Worm (Caenorhabditis elegans) whole organism, young adult: ENCODE results near the gene F14D7.14.

Source experiments
- B0261.1 ChIP-seq: sonication (generic microtip); optimal IDR thresholded peaks from 2 replicates; lab custom pipeline; 2016; ENCODE audit warnings: mild to moderate bottlenecking, missing genetic modification characterization, moderate library complexity, missing compliant biosample characterization
- F33H1.4 ChIP-seq: fragments of 200-800 bp; sonication (Bioruptor generic); IDR thresholded peaks from 2 replicates; pipeline ENCODE4 v1.3.6; 2022; ENCODE audit warnings: missing genetic modification reagents, missing genetic modification characterization, missing compliant biosample characterization
- F52B5.7 ChIP-seq: sonication (generic microtip); optimal IDR thresholded peaks from 2 replicates; lab custom pipeline; 2016; ENCODE audit warnings: mild to moderate bottlenecking, missing genetic modification characterization, missing compliant biosample characterization
- F57C9.4 ChIP-seq: sonication (generic microtip); optimal IDR thresholded peaks from 2 replicates; lab custom pipeline; 2017; ENCODE audit warnings: mild to moderate bottlenecking, missing genetic modification characterization, missing compliant biosample characterization
- T07F8.4 ChIP-seq: sonication (generic microtip); optimal IDR thresholded peaks from 2 replicates; lab custom pipeline; 2016; ENCODE audit warnings: mild to moderate bottlenecking, missing genetic modification characterization, moderate library complexity, missing compliant biosample characterization
- Y53G8AR.9 ChIP-seq: fragments of 200-800 bp; sonication (Bioruptor generic); conservative IDR thresholded peaks from 2 replicates; pipeline ENCODE4 v1.3.6; 2022; ENCODE audit warnings: missing genetic modification reagents, missing genetic modification characterization, missing compliant biosample characterization
- Y95B8A.8 ChIP-seq: fragments of 200-800 bp; sonication (Bioruptor generic); IDR thresholded peaks from 2 replicates; pipeline ENCODE4 v1.3.6; 2022; ENCODE audit warnings: missing genetic modification reagents, missing genetic modification characterization, missing compliant biosample characterization
- akir-1 ChIP-seq: fragments of 200-800 bp; sonication (Bioruptor generic); optimal IDR thresholded peaks from 2 replicates; lab custom pipeline; 2018; ENCODE audit warnings: mild to moderate bottlenecking, missing genetic modification characterization, moderate library complexity, missing compliant biosample characterization
- atf-7 ChIP-seq: sonication (generic microtip); optimal IDR thresholded peaks from 2 replicates; lab custom pipeline; 2017; ENCODE audit warnings: mild to moderate bottlenecking, missing genetic modification characterization, missing compliant biosample characterization
- attf-6 ChIP-seq: fragments of 200-800 bp; sonication (Bioruptor generic); IDR thresholded peaks from 2 replicates; pipeline ENCODE4 v1.3.6; 2022; ENCODE audit warnings: missing genetic modification reagents, missing genetic modification characterization, missing compliant biosample characterization
- bed-1 ChIP-seq: fragments of 200-800 bp; sonication (Bioruptor generic); IDR thresholded peaks from 2 replicates; pipeline ENCODE4 v1.3.6; 2022; ENCODE audit warnings: missing genetic modification reagents, missing genetic modification characterization, missing compliant biosample characterization
- cebp-2 ChIP-seq: fragments of 200-800 bp; sonication (Bioruptor generic); IDR thresholded peaks from 2 replicates; pipeline ENCODE4 v1.3.6; 2022; ENCODE audit warnings: missing genetic modification characterization, missing compliant biosample characterization
- ceh-27 ChIP-seq: fragments of 200-800 bp; sonication (Bioruptor generic); optimal IDR thresholded peaks from 2 replicates; lab custom pipeline; 2018; ENCODE audit warnings: mild to moderate bottlenecking, missing genetic modification characterization, moderate library complexity, missing compliant biosample characterization
- ceh-58 ChIP-seq: fragments of 200-800 bp; sonication (Bioruptor generic); IDR thresholded peaks from 2 replicates; pipeline ENCODE4 v1.3.6; 2022; ENCODE audit warnings: missing genetic modification characterization, missing compliant biosample characterization
- die-1 ChIP-seq: sonication (generic microtip); optimal IDR thresholded peaks from 2 replicates; lab custom pipeline; 2016; ENCODE audit warnings: missing genotype, mild to moderate bottlenecking, missing genetic modification characterization, missing compliant biosample characterization
- egl-18 ChIP-seq: fragments of 200-800 bp; sonication (Bioruptor generic); IDR thresholded peaks from 2 replicates; pipeline ENCODE4 v1.3.6; 2022; ENCODE audit warnings: missing genetic modification reagents, missing genetic modification characterization, missing compliant biosample characterization
- egl-44 ChIP-seq: fragments of 200-800 bp; sonication (Bioruptor generic); IDR thresholded peaks from 2 replicates; pipeline ENCODE4 v1.3.6; 2022; ENCODE audit warnings: missing genetic modification reagents, missing genetic modification characterization, missing compliant biosample characterization
- ekl-4 ChIP-seq: fragments of 200-800 bp; sonication (Bioruptor generic); IDR thresholded peaks from 2 replicates; pipeline ENCODE4 v1.3.6; 2022; ENCODE audit warnings: missing genetic modification reagents, missing genetic modification characterization, missing compliant biosample characterization
- ets-4 ChIP-seq: fragments of 200-800 bp; sonication (Bioruptor generic); optimal IDR thresholded peaks from 2 replicates; lab custom pipeline; 2018; ENCODE audit warnings: mild to moderate bottlenecking, missing genetic modification characterization, missing compliant biosample characterization
- gei-17 ChIP-seq: fragments of 200-800 bp; sonication (Bioruptor generic); optimal IDR thresholded peaks from 2 replicates; lab custom pipeline; 2018; ENCODE audit warnings: mild to moderate bottlenecking, missing genetic modification characterization, missing compliant biosample characterization
- hmg-20 ChIP-seq: fragments of 200-800 bp; sonication (Bioruptor generic); IDR thresholded peaks from 2 replicates; pipeline ENCODE4 v1.3.6; 2022; ENCODE audit warnings: missing genetic modification reagents, missing genetic modification characterization, missing compliant biosample characterization
- hrde-1 ChIP-seq: sonication (generic microtip); optimal IDR thresholded peaks from 2 replicates; lab custom pipeline; 2016; ENCODE audit warnings: missing genetic modification characterization, mild to moderate bottlenecking, missing compliant biosample characterization, moderate library complexity, missing genotype, missing genetic modification reagents, borderline replicate concordance
- lag-1 ChIP-seq: fragments of 200-800 bp; sonication (Bioruptor generic); IDR thresholded peaks from 2 replicates; pipeline ENCODE4 v1.3.6; 2022; ENCODE audit warnings: missing genetic modification reagents, missing genetic modification characterization, missing compliant biosample characterization
- let-607 ChIP-seq, 2 experiments: fragments of 200-800 bp in 1 of 2; sonication (Bioruptor generic) in 1 of 2; sonication (generic microtip) in 1 of 2; optimal IDR thresholded peaks; 2 replicates each; lab custom pipeline; 2016 to 2018; ENCODE audit warnings: mild to moderate bottlenecking in 2 of 2, missing compliant biosample characterization in 2 of 2, missing genetic modification characterization in 2 of 2, moderate library complexity in 2 of 2, missing genotype in 1 of 2
- lin-40 ChIP-seq: sonication (generic microtip); optimal IDR thresholded peaks from 2 replicates; lab custom pipeline; 2016; ENCODE audit warnings: missing genetic modification characterization, mild to moderate bottlenecking, missing compliant biosample characterization, missing genotype, missing genetic modification reagents
- lin-54 ChIP-seq: fragments of 200-800 bp; sonication (Bioruptor generic); optimal IDR thresholded peaks from 2 replicates; lab custom pipeline; 2018; ENCODE audit warnings: mild to moderate bottlenecking, missing genetic modification characterization, missing compliant biosample characterization
- lir-1 ChIP-seq: fragments of 200-800 bp; sonication (Bioruptor generic); conservative IDR thresholded peaks from 2 replicates; pipeline ENCODE4 v1.3.6; 2022; ENCODE audit warnings: missing genetic modification reagents, missing genetic modification characterization, missing compliant biosample characterization
- lsy-27 ChIP-seq: sonication (generic microtip); optimal IDR thresholded peaks from 2 replicates; lab custom pipeline; 2017; ENCODE audit warnings: missing genetic modification characterization, mild to moderate bottlenecking, missing compliant biosample characterization, antibody characterized with exemption, missing genotype, borderline replicate concordance; ENCODE audit not compliant: insufficient read depth
- madf-6 ChIP-seq: fragments of 200-800 bp; sonication (Bioruptor generic); IDR thresholded peaks from 2 replicates; pipeline ENCODE4 v1.3.6; 2022; ENCODE audit warnings: missing genetic modification reagents, missing genetic modification characterization, missing compliant biosample characterization
- madf-8 ChIP-seq: fragments of 200-800 bp; sonication (Bioruptor generic); conservative IDR thresholded peaks from 2 replicates; pipeline ENCODE4 v1.3.6; 2022; ENCODE audit warnings: missing genetic modification reagents, missing genetic modification characterization, missing compliant biosample characterization
- mcd-1 ChIP-seq: fragments of 200-800 bp; sonication (Bioruptor generic); IDR thresholded peaks from 2 replicates; pipeline ENCODE4 v1.3.6; 2022; ENCODE audit warnings: missing genetic modification reagents, missing genetic modification characterization, missing compliant biosample characterization
- mxl-1 ChIP-seq: sonication (generic microtip); optimal IDR thresholded peaks from 2 replicates; lab custom pipeline; 2016; ENCODE audit warnings: missing genetic modification characterization, missing compliant biosample characterization
- nfya-2 ChIP-seq: fragments of 200-800 bp; sonication (Bioruptor generic); IDR thresholded peaks from 2 replicates; pipeline ENCODE4 v1.3.6; 2022; ENCODE audit warnings: missing genetic modification reagents, missing genetic modification characterization, missing compliant biosample characterization
- nhr-27 ChIP-seq: fragments of 200-800 bp; sonication (Bioruptor generic); optimal IDR thresholded peaks from 2 replicates; lab custom pipeline; 2018; ENCODE audit warnings: mild to moderate bottlenecking, missing genetic modification characterization, moderate library complexity, missing compliant biosample characterization
- rcor-1 ChIP-seq: fragments of 200-800 bp; sonication (Bioruptor generic); IDR thresholded peaks from 2 replicates; pipeline ENCODE4 v1.3.6; 2022; ENCODE audit warnings: missing genetic modification reagents, missing genetic modification characterization, missing compliant biosample characterization
- snpc-1.1 ChIP-seq: sonication (generic microtip); optimal IDR thresholded peaks from 2 replicates; lab custom pipeline; 2017; ENCODE audit warnings: missing genetic modification characterization, mild to moderate bottlenecking, missing compliant biosample characterization, antibody characterized with exemption, moderate library complexity, missing genotype, missing genetic modification reagents; ENCODE audit not compliant: insufficient read depth
- snpc-3.4 ChIP-seq: sonication (generic microtip); optimal IDR thresholded peaks from 2 replicates; lab custom pipeline; 2017; ENCODE audit warnings: missing genetic modification characterization, mild to moderate bottlenecking, missing compliant biosample characterization, antibody characterized with exemption, moderate library complexity, missing genotype, missing genetic modification reagents
- snpc-4 ChIP-seq, 5 experiments: fragments of 150-350 bp in 1 of 5; sonication (generic microtip) in 4 of 5; optimal IDR thresholded peaks; 2 replicates each; lab custom pipeline; 2014 to 2018; ENCODE audit warnings: missing genetic modification characterization in 5 of 5, missing biosample characterization in 3 of 5, antibody characterized with exemption in 2 of 5, mild to moderate bottlenecking in 2 of 5, missing compliant biosample characterization in 2 of 5, missing genotype in 2 of 5, moderate library complexity in 2 of 5, missing genetic modification reagents in 1 of 5
- somi-1 ChIP-seq: fragments of 200-800 bp; sonication (Bioruptor generic); optimal IDR thresholded peaks from 2 replicates; lab custom pipeline; 2018; ENCODE audit warnings: mild to moderate bottlenecking, missing genetic modification characterization, missing compliant biosample characterization
- sptf-2 ChIP-seq: fragments of 200-800 bp; sonication (Bioruptor generic); optimal IDR thresholded peaks from 2 replicates; lab custom pipeline; 2018; ENCODE audit warnings: mild to moderate bottlenecking, missing genetic modification characterization, missing compliant biosample characterization
- tbp1 ChIP-seq: fragments of 200-800 bp; sonication (Bioruptor generic); optimal IDR thresholded peaks from 2 replicates; lab custom pipeline; 2018; ENCODE audit warnings: mild to moderate bottlenecking, missing genetic modification characterization, missing compliant biosample characterization
- unc-130 ChIP-seq: sonication (generic microtip); optimal IDR thresholded peaks from 2 replicates; lab custom pipeline; 2016; ENCODE audit warnings: missing genetic modification reagents, missing genetic modification characterization, missing compliant biosample characterization
- xnd-1 ChIP-seq: sonication (generic microtip); optimal IDR thresholded peaks from 2 replicates; lab custom pipeline; 2016; ENCODE audit warnings: missing genotype, missing genetic modification reagents, missing genetic modification characterization, missing compliant biosample characterization
- zfh-2 ChIP-seq: fragments of 200-800 bp; sonication (Bioruptor generic); conservative IDR thresholded peaks from 2 replicates; pipeline ENCODE4 v1.3.6; 2022; ENCODE audit warnings: missing genetic modification reagents, missing genetic modification characterization, missing compliant biosample characterization
- zim-3 ChIP-seq: sonication (generic microtip); optimal IDR thresholded peaks from 2 replicates; lab custom pipeline; 2017; ENCODE audit warnings: mild to moderate bottlenecking, missing genetic modification characterization, moderate library complexity, missing compliant biosample characterization
- ztf-6 ChIP-seq: fragments of 200-800 bp; sonication (Bioruptor generic); IDR thresholded peaks from 2 replicates; pipeline ENCODE4 v1.3.6; 2022; ENCODE audit warnings: missing genetic modification reagents, missing genetic modification characterization, missing compliant biosample characterization

F14D7.14 gene

ce11 chrV:14347234-14347826 is 37.6 kb downstream of the F14D7.14 start, which contains the start of gene cept-2:
Gene cept-2 (plus strand): TSS chrV:14347766.
- TF ChIP-seq T07F8.4 (tag; lab: Kevin White, UChicago) (no peak), attf-6 (peak; percentile 67; the same call in 1 of the 2 replicates), unc-130 (GFP tag; lab: Kevin White, UChicago) (no peak), lin-40 (tag; lab: Kevin White, UChicago) (no peak), lag-1 (GFP tag; lab: Robert Waterston, UW) (no peak), egl-44 (GFP tag; lab: Robert Waterston, UW) (0 out of 2 replicates have a peak, but pooled peaks have one; percentile 23), lir-1 (peak; percentile 68), hrde-1 (tag; lab: Kevin White, UChicago) (no peak), ceh-58 (GFP tag; lab: Robert Waterston, UW) (no peak), somi-1 (GFP tag; lab: Kevin White, UChicago) (peak; percentile 57), egl-18 (GFP tag; lab: Robert Waterston, UW) (0 out of 2 replicates have a peak, but pooled peaks have one; percentile 61), Y95B8A.8 (GFP tag; lab: Robert Waterston, UW) (0 out of 2 replicates have a peak, but pooled peaks have one; percentile 31), snpc-1.1 (tag; lab: Kevin White, UChicago) (peak; percentile 45), xnd-1 (tag; lab: Kevin White, UChicago) (no peak), ekl-4 (peak; percentile 81), mxl-1 (tag; lab: Kevin White, UChicago) (no peak), zfh-2 (GFP tag; lab: Robert Waterston, UW) (no peak), ceh-27 (GFP tag; lab: Kevin White, UChicago) (peak; percentile 81), akir-1 (peak; percentile 24), F52B5.7 (no peak), snpc-3.4 (tag; lab: Kevin White, UChicago) (peak; percentile 80), zim-3 (no peak), lin-54 (GFP tag; lab: Kevin White, UChicago) (no peak), madf-6 (peak; percentile 64), B0261.1 (tag; lab: Kevin White, UChicago) (peak; percentile 22), nhr-27 (tag; lab: Kevin White, UChicago) (no peak), let-607 (tag; optimal IDR thresholded peaks at IDR 0.05; lab: Kevin White, UChicago) (peak; percentile 76 to 81), tbp1 (peak; percentile 65), cebp-2 (no peak), ztf-6 (no peak), die-1 (tag; lab: Kevin White, UChicago) (no peak), F57C9.4 (tag; lab: Kevin White, UChicago) (no peak), Y53G8AR.9 (GFP tag; lab: Robert Waterston, UW) (no peak), snpc-4 (GFP tag; optimal IDR thresholded peaks at IDR 0.05; lab: Kevin White, UChicago) (no peak), snpc-4 (tag; optimal IDR thresholded peaks at IDR 0.05; lab: Kevin White, UChicago) (peak in 2 of 4 experiments; percentile 57 to 70), bed-1 (GFP tag; lab: Robert Waterston, UW) (no peak), ets-4 (no peak), madf-8 (GFP tag; lab: Robert Waterston, UW) (no peak), gei-17 (no peak), rcor-1 (GFP tag; lab: Robert Waterston, UW) (peak; percentile 69), atf-7 (no peak), lsy-27 (no peak), F33H1.4 (peak; percentile 55), sptf-2 (GFP tag; lab: Kevin White, UChicago) (no peak), mcd-1 (GFP tag; lab: Robert Waterston, UW) (peak; percentile 98), hmg-20 (GFP tag; lab: Robert Waterston, UW) (0 out of 2 replicates have a peak, but pooled peaks have one; percentile 43), nfya-2 (GFP tag; lab: Robert Waterston, UW) (no peak)
